Fruit fly (Drosophila melanogaster): Measurements from ENCODE around the gene nAChRbeta2.

- TF ChIP-seq CG18599 (GFP tag; optimal IDR thresholded peaks at IDR 0.05) (no peak), psq (GFP tag; optimal IDR thresholded peaks at IDR 0.05) (no peak), Bteb2 (GFP tag; optimal IDR thresholded peaks at IDR 0.05) (no peak), crc (GFP tag; optimal IDR thresholded peaks at IDR 0.05) (no peak), Jarid2 (GFP tag; optimal IDR thresholded peaks at IDR 0.05) (no peak), Lpt (GFP tag; optimal IDR thresholded peaks at IDR 0.05) (no peak)
These were observed 33.3 kb upstream of the nAChRbeta2 start for dm6 chr3R:24548216-24548615.
